Worm (Caenorhabditis elegans) whole organism, mixed stage, embryonic: ENCODE results near the gene F46B3.1.

Experiments
- M03D4.4 ChIP-seq: sonication (generic microtip); optimal IDR thresholded peaks from 2 replicates; lab custom pipeline; 2017; ENCODE audit warnings: mild to moderate bottlenecking, missing genetic modification characterization, missing compliant biosample characterization
- bed-3 ChIP-seq: fragments of 200-800 bp; sonication (Bioruptor generic); optimal IDR thresholded peaks from 3 replicates; lab custom pipeline; 2018; ENCODE audit warnings: mild to moderate bottlenecking, missing genetic modification characterization, moderate library complexity, missing compliant biosample characterization
- blmp-1 ChIP-seq: fragments of 150-350 bp; optimal IDR thresholded peaks from 2 replicates; lab custom pipeline; 2014; ENCODE audit warnings: missing biosample characterization, missing genetic modification characterization
- ceh-39 ChIP-seq: fragments of 150-350 bp; optimal IDR thresholded peaks from 2 replicates; lab custom pipeline; 2014; ENCODE audit warnings: missing biosample characterization, missing genetic modification characterization
- ceh-43 ChIP-seq: fragments of 200-800 bp; sonication (Bioruptor generic); optimal IDR thresholded peaks from 2 replicates; lab custom pipeline; 2018; ENCODE audit warnings: mild to moderate bottlenecking, missing genetic modification characterization, moderate library complexity, missing compliant biosample characterization
- ceh-83 ChIP-seq: fragments of 200-800 bp; sonication (Bioruptor generic); optimal IDR thresholded peaks from 2 replicates; lab custom pipeline; 2018; ENCODE audit warnings: mild to moderate bottlenecking, missing genetic modification characterization, missing compliant biosample characterization
- ces-1 ChIP-seq: fragments of 150-350 bp; optimal IDR thresholded peaks from 2 replicates; lab custom pipeline; 2014; ENCODE audit warnings: missing biosample characterization, missing genetic modification reagents, missing genetic modification characterization
- cnd-1 ChIP-seq: fragments of 200-800 bp; sonication (Bioruptor generic); optimal IDR thresholded peaks from 2 replicates; lab custom pipeline; 2018; ENCODE audit warnings: mild to moderate bottlenecking, missing genetic modification characterization, missing compliant biosample characterization
- drap-1 ChIP-seq: fragments of 200-800 bp; sonication (Bioruptor generic); optimal IDR thresholded peaks from 3 replicates; lab custom pipeline; 2018; ENCODE audit warnings: mild to moderate bottlenecking, missing genetic modification characterization, missing compliant biosample characterization
- elt-1 ChIP-seq: sonication (generic microtip); optimal IDR thresholded peaks from 2 replicates; lab custom pipeline; 2017; ENCODE audit warnings: missing genetic modification characterization, mild to moderate bottlenecking, missing compliant biosample characterization, antibody characterized with exemption, moderate library complexity, borderline replicate concordance; ENCODE audit not compliant: insufficient read depth
- elt-3 ChIP-seq: fragments of 150-350 bp; optimal IDR thresholded peaks from 2 replicates; lab custom pipeline; 2014; ENCODE audit warnings: missing biosample characterization, missing genetic modification characterization
- flh-1 ChIP-seq: fragments of 200-800 bp; sonication (Bioruptor generic); optimal IDR thresholded peaks from 2 replicates; lab custom pipeline; 2018; ENCODE audit warnings: mild to moderate bottlenecking, missing genetic modification characterization, moderate library complexity, missing compliant biosample characterization
- ham-2 ChIP-seq: fragments of 200-800 bp; sonication (Bioruptor generic); optimal IDR thresholded peaks from 2 replicates; lab custom pipeline; 2018; ENCODE audit warnings: mild to moderate bottlenecking, missing genetic modification characterization, missing compliant biosample characterization
- hlh-1 ChIP-seq: fragments of 150-350 bp; optimal IDR thresholded peaks from 2 replicates; lab custom pipeline; 2014; ENCODE audit warnings: missing biosample characterization, missing genetic modification reagents, missing genetic modification characterization
- lin-13 ChIP-seq: fragments of 150-350 bp; optimal IDR thresholded peaks from 2 replicates; lab custom pipeline; 2014; ENCODE audit warnings: missing biosample characterization, missing genetic modification characterization
- lin-32 ChIP-seq: fragments of 200-800 bp; sonication (Bioruptor generic); optimal IDR thresholded peaks from 2 replicates; lab custom pipeline; 2018; ENCODE audit warnings: mild to moderate bottlenecking, missing genetic modification characterization, missing compliant biosample characterization
- lsy-2 ChIP-seq: fragments of 150-350 bp; optimal IDR thresholded peaks from 2 replicates; lab custom pipeline; 2014; ENCODE audit warnings: missing biosample characterization, missing genetic modification characterization
- mab-5 ChIP-seq: fragments of 150-350 bp; optimal IDR thresholded peaks from 2 replicates; lab custom pipeline; 2014; ENCODE audit warnings: missing biosample characterization, missing genetic modification characterization
- mep-1 ChIP-seq: fragments of 150-350 bp; optimal IDR thresholded peaks from 2 replicates; lab custom pipeline; 2017; ENCODE audit warnings: missing biosample characterization, missing genetic modification reagents, missing genetic modification characterization, inconsistent platforms
- mls-2 ChIP-seq: sonication (generic microtip); optimal IDR thresholded peaks from 2 replicates; lab custom pipeline; 2016; ENCODE audit warnings: mild to moderate bottlenecking, missing genetic modification characterization, moderate library complexity, missing compliant biosample characterization
- nhr-12 ChIP-seq: fragments of 150-350 bp; optimal IDR thresholded peaks from 2 replicates; lab custom pipeline; 2014; ENCODE audit warnings: missing biosample characterization, missing genetic modification characterization
- nhr-2 ChIP-seq: fragments of 150-350 bp; optimal IDR thresholded peaks from 2 replicates; lab custom pipeline; 2014; ENCODE audit warnings: missing biosample characterization, missing genetic modification characterization
- nhr-237 ChIP-seq: fragments of 150-350 bp; optimal IDR thresholded peaks from 2 replicates; lab custom pipeline; 2014; ENCODE audit warnings: missing biosample characterization, missing genetic modification characterization
- nhr-28 ChIP-seq: fragments of 150-350 bp; optimal IDR thresholded peaks from 2 replicates; lab custom pipeline; 2014; ENCODE audit warnings: missing biosample characterization, missing genetic modification characterization
- nhr-76 ChIP-seq: sonication (generic microtip); optimal IDR thresholded peaks from 2 replicates; lab custom pipeline; 2017; ENCODE audit warnings: missing biosample characterization, missing genetic modification characterization
- pha-4 ChIP-seq: fragments of 150-350 bp; optimal IDR thresholded peaks from 2 replicates; lab custom pipeline; 2018; ENCODE audit warnings: missing biosample characterization, missing genetic modification reagents, missing genetic modification characterization
- sem-2 ChIP-seq: fragments of 200-800 bp; sonication (Bioruptor generic); optimal IDR thresholded peaks from 2 replicates; lab custom pipeline; 2018; ENCODE audit warnings: mild to moderate bottlenecking, missing genetic modification characterization, missing compliant biosample characterization
- snpc-4 ChIP-seq: fragments of 150-350 bp; optimal IDR thresholded peaks from 2 replicates; lab custom pipeline; 2014; ENCODE audit warnings: missing biosample characterization, missing genetic modification characterization
- sptf-1 ChIP-seq: sonication (generic microtip); optimal IDR thresholded peaks from 2 replicates; lab custom pipeline; 2017; ENCODE audit warnings: mild to moderate bottlenecking, missing genetic modification characterization, moderate library complexity, missing compliant biosample characterization
- unc-39 ChIP-seq: fragments of 150-350 bp; optimal IDR thresholded peaks from 2 replicates; lab custom pipeline; 2014; ENCODE audit warnings: missing biosample characterization, missing genetic modification characterization
- unc-62 ChIP-seq: fragments of 150-350 bp; optimal IDR thresholded peaks from 2 replicates; lab custom pipeline; 2014; ENCODE audit warnings: missing biosample characterization, missing genetic modification reagents, missing genetic modification characterization
- zip-8 ChIP-seq: fragments of 150-350 bp; optimal IDR thresholded peaks from 2 replicates; lab custom pipeline; 2014; ENCODE audit warnings: missing biosample characterization, missing genetic modification characterization
- ztf-11 ChIP-seq: fragments of 150-350 bp; optimal IDR thresholded peaks from 2 replicates; lab custom pipeline; 2014; ENCODE audit warnings: missing biosample characterization, missing genetic modification characterization

F46B3.1 gene

DNA sequence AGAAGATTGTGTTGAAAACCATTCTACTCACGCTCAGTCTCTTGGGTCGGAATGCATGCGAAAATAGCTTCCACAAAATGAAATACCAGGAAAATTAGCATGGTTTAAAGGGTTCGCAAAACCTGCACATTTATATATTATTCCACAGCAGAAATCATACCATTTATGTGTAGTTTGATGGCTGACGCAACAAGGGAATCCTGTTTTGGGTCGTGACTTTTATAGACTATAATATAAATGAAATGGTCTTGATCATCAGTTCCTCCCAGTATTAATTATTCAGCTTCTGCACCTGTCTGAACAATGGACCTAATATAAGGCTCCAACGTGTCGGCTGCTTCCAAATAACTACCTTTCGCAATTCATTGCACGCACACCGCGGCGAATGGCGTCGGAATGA lies 26.1 kb upstream of the F46B3.1 start, which contains the start of gene F46B3.8:
F46B3.8 (minus strand) TSS at position 101 of the 400 bp plus-strand sequence.
- TF ChIP-seq lin-32 (GFP tag; lab: Kevin White, UChicago), result no peak
- no peak for TF ChIP-seq lin-13 (tag; lab: Kevin White, UChicago)
- TF ChIP-seq nhr-237 (tag; lab: Kevin White, UChicago), result no peak
- no peak for TF ChIP-seq sptf-1 (tag; lab: Kevin White, UChicago)
- TF ChIP-seq elt-1 (tag; lab: Kevin White, UChicago), result no peak
- TF ChIP-seq unc-39 (tag; lab: Kevin White, UChicago), result no peak
- no peak for TF ChIP-seq ceh-39 (tag; lab: Kevin White, UChicago)
- no peak for TF ChIP-seq cnd-1 (tag; lab: Kevin White, UChicago)
- TF ChIP-seq bed-3 (GFP tag; lab: Kevin White, UChicago), result no peak
- TF ChIP-seq mls-2, result no peak
- no peak for TF ChIP-seq mab-5
- TF ChIP-seq flh-1, result no peak
- TF ChIP-seq ceh-43, result no peak
- no peak for TF ChIP-seq pha-4 (tag; lab: Kevin White, UChicago)
- TF ChIP-seq drap-1 (GFP tag; lab: Kevin White, UChicago), result no peak
- TF ChIP-seq nhr-12, result no peak
- TF ChIP-seq zip-8 (tag; lab: Kevin White, UChicago), result no peak

DNA sequence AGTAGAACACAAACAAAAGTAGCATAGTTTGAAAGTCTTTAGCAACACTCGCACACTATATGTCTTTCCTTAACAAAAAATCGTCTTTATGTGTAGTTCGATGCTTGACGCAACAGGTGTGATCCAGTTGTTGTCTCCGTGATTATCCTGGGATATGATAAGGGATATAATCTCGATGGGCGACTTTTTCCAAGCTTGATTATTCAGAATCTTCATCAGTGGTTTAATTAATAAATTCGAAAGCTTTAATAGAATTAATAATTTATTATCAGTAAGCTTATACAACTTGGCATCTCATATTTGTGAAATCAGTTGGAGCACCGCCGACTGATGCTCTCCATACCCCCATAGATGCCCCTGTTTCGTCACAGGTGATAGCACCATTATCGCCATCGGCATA lies 21.7 kb upstream of the F46B3.1 start, which contains the start of gene F46B3.7:
F46B3.7 (minus strand) TSS at position 101 of the 400 bp plus-strand sequence.
- TF ChIP-seq ceh-43 (no peak), ces-1 (GFP tag; lab: Kevin White, UChicago) (no peak), M03D4.4 (tag; lab: Kevin White, UChicago) (no peak), nhr-2 (no peak), drap-1 (GFP tag; lab: Kevin White, UChicago) (no peak), hlh-1 (tag; lab: Kevin White, UChicago) (no peak), nhr-28 (tag; lab: Kevin White, UChicago) (no peak), mep-1 (tag; lab: Kevin White, UChicago) (no peak), ceh-39 (tag; lab: Kevin White, UChicago) (no peak), mab-5 (no peak), ztf-11 (no peak)

DNA sequence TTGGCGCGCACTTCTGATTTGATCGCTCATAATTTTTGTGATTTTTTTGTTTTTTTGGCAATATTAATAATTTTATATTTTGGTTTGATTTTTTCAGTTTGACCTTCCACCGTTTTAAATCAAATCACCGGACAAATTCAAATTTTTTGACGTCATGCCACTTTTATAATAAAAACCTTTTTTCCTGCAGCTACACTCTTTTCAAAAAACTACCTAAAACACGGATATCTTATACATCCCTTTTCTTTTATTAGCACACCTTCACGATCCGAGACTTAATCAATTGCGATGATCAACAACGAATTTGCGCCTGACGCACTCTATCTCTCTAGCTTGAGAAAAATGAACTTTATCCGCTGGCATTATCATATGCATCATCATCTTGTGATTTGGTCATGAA lies 12.5 kb upstream of the F46B3.1 start, which contains the start of gene grd-2:
grd-2 (plus strand) TSS at position 301 of the 400 bp plus-strand sequence.
- TF ChIP-seq ceh-39 (tag; lab: Kevin White, UChicago), result no peak
- no peak for TF ChIP-seq mab-5
- TF ChIP-seq mep-1 (tag; lab: Kevin White, UChicago), result no peak
- no peak for TF ChIP-seq sptf-1 (tag; lab: Kevin White, UChicago)

ce11 chrV:20608688-20609087 lies 11.7 kb upstream of the F46B3.1 start, which contains the start of gene ttr-12:
ttr-12 (minus strand) TSS chrV:20608788.
- TF ChIP-seq ham-2 (GFP tag; lab: Kevin White, UChicago), result no peak
- no peak for TF ChIP-seq elt-3 (tag; lab: Kevin White, UChicago)
- TF ChIP-seq ceh-83, result no peak
- TF ChIP-seq ces-1 (GFP tag; lab: Kevin White, UChicago), result no peak
- no peak for TF ChIP-seq flh-1
- TF ChIP-seq sptf-1 (tag; lab: Kevin White, UChicago), result no peak
- TF ChIP-seq unc-62 (GFP tag; lab: Kevin White, UChicago), result no peak
- no peak for TF ChIP-seq snpc-4 (tag; lab: Kevin White, UChicago)
- no peak for TF ChIP-seq elt-1 (tag; lab: Kevin White, UChicago)
- TF ChIP-seq ceh-43, result no peak
- TF ChIP-seq nhr-237 (tag; lab: Kevin White, UChicago), result no peak
- TF ChIP-seq bed-3 (GFP tag; lab: Kevin White, UChicago), result no peak
- TF ChIP-seq cnd-1 (tag; lab: Kevin White, UChicago), result no peak
- TF ChIP-seq nhr-76, result no peak
- no peak for TF ChIP-seq zip-8 (tag; lab: Kevin White, UChicago)
- TF ChIP-seq pha-4 (tag; lab: Kevin White, UChicago), result no peak
- TF ChIP-seq sem-2 (GFP tag; lab: Kevin White, UChicago), result no peak
- TF ChIP-seq lsy-2 (tag; lab: Kevin White, UChicago), result no peak
- TF ChIP-seq mls-2, result no peak
- no peak for TF ChIP-seq mab-5

- TF ChIP-seq M03D4.4 (tag; lab: Kevin White, UChicago) (no peak), lsy-2 (tag; lab: Kevin White, UChicago) (no peak), elt-3 (tag; lab: Kevin White, UChicago) (no peak), blmp-1 (tag; lab: Kevin White, UChicago) (no peak), nhr-2 (no peak), sem-2 (GFP tag; lab: Kevin White, UChicago) (no peak), mep-1 (tag; lab: Kevin White, UChicago) (no peak), lin-32 (GFP tag; lab: Kevin White, UChicago) (no peak), elt-1 (tag; lab: Kevin White, UChicago) (no peak)
Measured at ce11 chrV:20606617-20607016, 9.6 kb upstream of the F46B3.1 start, which contains the start of gene F46B3.23. F46B3.23 (minus strand) TSS chrV:20606717.
